Worm (Caenorhabditis elegans): ENCODE data around the gene srbc-13.

ce11 chrV:856549-856948, 8.9 kb downstream of the srbc-13 start, which contains the start of gene K09C6.2:
- TF ChIP-seq hnd-1 (tag; optimal IDR thresholded peaks at IDR 0.05) (no peak), aly-1 (tag; optimal IDR thresholded peaks at IDR 0.05) (no peak), sea-1 (GFP tag; conservative IDR thresholded peaks at IDR 0.05) (no peak), scrt-1 (GFP tag; IDR thresholded peaks at IDR 0.05) (no peak), B0310.2 (tag; optimal IDR thresholded peaks at IDR 0.05) (no peak), tbx-37 (GFP tag; conservative IDR thresholded peaks at IDR 0.05) (no peak)
